Fruit fly (Drosophila melanogaster): ENCODE results near the gene CG1572.

CG1572 gene

DNA sequence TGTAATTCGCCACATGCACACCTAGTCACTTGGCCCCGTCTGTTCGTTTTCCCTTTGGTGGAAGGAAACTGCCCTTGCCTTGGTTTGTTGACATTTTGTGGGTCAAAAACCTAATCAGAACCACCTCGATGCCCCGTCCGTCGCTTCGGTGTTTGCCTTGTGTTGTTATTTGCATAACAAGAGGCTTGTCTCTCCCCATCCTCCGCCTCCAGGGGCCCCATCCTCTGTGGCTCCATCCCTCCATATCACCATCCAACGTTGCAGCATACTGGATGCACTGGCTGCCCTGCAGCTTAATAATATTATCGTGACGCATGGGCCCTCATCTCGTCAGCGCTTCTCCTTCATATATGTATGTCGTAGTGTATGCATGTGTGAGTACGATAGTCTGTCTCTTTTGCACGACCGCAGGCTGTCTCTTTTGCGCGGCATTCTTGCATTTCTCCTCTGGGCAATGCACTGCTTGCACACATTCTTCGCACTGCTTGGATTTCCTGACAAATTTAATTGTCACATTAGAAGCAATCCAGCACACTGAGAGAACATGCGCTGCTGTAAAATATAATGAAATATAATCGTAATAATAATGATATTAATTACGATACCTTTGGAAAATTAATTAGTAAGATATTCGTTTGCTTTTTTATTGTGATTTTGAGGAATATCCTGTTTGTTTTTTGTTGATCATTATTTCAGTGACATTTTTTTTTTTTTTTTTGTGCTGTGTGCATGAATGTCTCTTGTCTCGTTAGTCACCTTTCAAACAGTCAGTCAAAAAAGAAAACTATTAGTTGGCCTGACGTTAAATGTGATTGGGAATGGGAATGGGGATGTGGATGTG is 14.1 kb downstream of the CG1572 start:
- TF ChIP-seq Ets21C (GFP tag; optimal IDR thresholded peaks at IDR 0.05) (no peak), CG7368 (GFP tag; optimal IDR thresholded peaks at IDR 0.05) (no peak), CG11902 (GFP tag; optimal IDR thresholded peaks at IDR 0.05) (no peak), Sox102F (GFP tag; optimal IDR thresholded peaks at IDR 0.05) (no peak), Sox14 (GFP tag; optimal IDR thresholded peaks at IDR 0.05) (no peak), fkh (GFP tag; optimal IDR thresholded peaks at IDR 0.05) (peak; percentile 51), lz (GFP tag; optimal IDR thresholded peaks at IDR 0.05) (no peak), dac (GFP tag; optimal IDR thresholded peaks at IDR 0.05) (no peak), achi (GFP tag; optimal IDR thresholded peaks at IDR 0.05) (peak; percentile 40), CG16779 (tag; optimal IDR thresholded peaks at IDR 0.05) (no peak), CG6792 (GFP tag; optimal IDR thresholded peaks at IDR 0.05) (no peak), ss (GFP tag; optimal IDR thresholded peaks at IDR 0.05) (peak in 1 of 2 experiments; percentile 38), CG6163 (GFP tag; IDR thresholded peaks at IDR 0.05) (peak; percentile 49; the same call in 2 of the 3 replicates), Smox (GFP tag; optimal IDR thresholded peaks at IDR 0.05) (no peak), CG8632 (GFP tag; optimal IDR thresholded peaks at IDR 0.05) (no peak), Blimp-1 (GFP tag; optimal IDR thresholded peaks at IDR 0.05) (no peak), CG6276 (GFP tag; optimal IDR thresholded peaks at IDR 0.05) (no peak), net (GFP tag; optimal IDR thresholded peaks at IDR 0.05) (no peak), topi (GFP tag; optimal IDR thresholded peaks at IDR 0.05) (no peak), CG31627 (GFP tag; optimal IDR thresholded peaks at IDR 0.05) (no peak), fd85E (GFP tag; optimal IDR thresholded peaks at IDR 0.05) (no peak), CG3032 (tag; optimal IDR thresholded peaks at IDR 0.05) (no peak), CG9139 (GFP tag; optimal IDR thresholded peaks at IDR 0.05) (no peak), Gug (GFP tag; IDR thresholded peaks at IDR 0.05) (no peak), CG6808 (GFP tag; optimal IDR thresholded peaks at IDR 0.05) (peak; percentile 11), acj6 (GFP tag; optimal IDR thresholded peaks at IDR 0.05) (peak; percentile 19), Hr38 (GFP tag; optimal IDR thresholded peaks at IDR 0.05) (no peak), CG6854 (GFP tag; optimal IDR thresholded peaks at IDR 0.05) (peak; percentile 6), fd59A (GFP tag; optimal IDR thresholded peaks at IDR 0.05) (no peak), dsx (GFP tag; optimal IDR thresholded peaks at IDR 0.05; ENCODE audit: poor library complexity, severe bottlenecking) (no peak), cyc (GFP tag; optimal IDR thresholded peaks at IDR 0.05) (no peak), Eip75B (GFP tag; optimal IDR thresholded peaks at IDR 0.05) (no peak), OdsH (GFP tag; optimal IDR thresholded peaks at IDR 0.05) (no peak), esn (GFP tag; optimal IDR thresholded peaks at IDR 0.05) (peak; percentile 5), CG32006 (GFP tag; optimal IDR thresholded peaks at IDR 0.05) (peak; percentile 60), Sox15 (GFP tag; optimal IDR thresholded peaks at IDR 0.05) (no peak), Met (GFP tag; optimal IDR thresholded peaks at IDR 0.05) (peak; percentile 25), Lpt (GFP tag; optimal IDR thresholded peaks at IDR 0.05) (no peak), CG15336 (GFP tag; IDR thresholded peaks at IDR 0.05) (peak; percentile 65), Hr39 (GFP tag; optimal IDR thresholded peaks at IDR 0.05) (no peak), CG11294 (GFP tag; IDR thresholded peaks at IDR 0.05) (no peak), CG10669 (GFP tag; optimal IDR thresholded peaks at IDR 0.05) (no peak), Eip78C (GFP tag) (peak; percentile 75), pdm3 (GFP tag; optimal IDR thresholded peaks at IDR 0.05) (peak; percentile 11), salr (GFP tag; optimal IDR thresholded peaks at IDR 0.05) (peak in 1 of 2 experiments; percentile 66), eg (GFP tag; IDR thresholded peaks at IDR 0.05) (peak; percentile 43; the same call in 1 of the 3 replicates), Hr4 (GFP tag; optimal IDR thresholded peaks at IDR 0.05) (peak; percentile 31), CG8319 (GFP tag; optimal IDR thresholded peaks at IDR 0.05) (no peak), svp (GFP tag) (peak; percentile 16), CG8119 (GFP tag; IDR thresholded peaks at IDR 0.05) (peak; percentile 57), CG10631 (GFP tag; optimal IDR thresholded peaks at IDR 0.05) (peak; percentile 61)

Measured in whole organism, prepupa.